Worm (Caenorhabditis elegans) whole organism, L1 larva: Measurements from ENCODE around the gene irld-2.

Source experiments
- C04F5.9 ChIP-seq: sonication (generic microtip); optimal IDR thresholded peaks from 2 replicates; lab custom pipeline; 2016; ENCODE audit warnings: missing genetic modification characterization, missing compliant biosample characterization
- alr-1 ChIP-seq: fragments of 200-800 bp; sonication (Bioruptor generic); optimal IDR thresholded peaks from 2 replicates; lab custom pipeline; 2018; ENCODE audit warnings: borderline replicate concordance, mild to moderate bottlenecking, missing genetic modification characterization, missing compliant biosample characterization
- ama-1 ChIP-seq: fragments of 150-350 bp; optimal IDR thresholded peaks from 2 replicates; lab custom pipeline; 2014
- blmp-1 ChIP-seq: fragments of 150-350 bp; optimal IDR thresholded peaks from 2 replicates; lab custom pipeline; 2014; ENCODE audit warnings: missing biosample characterization, missing genetic modification characterization
- ceh-8 ChIP-seq: fragments of 200-800 bp; sonication (Bioruptor generic); optimal IDR thresholded peaks from 2 replicates; lab custom pipeline; 2018; ENCODE audit warnings: mild to moderate bottlenecking, missing genetic modification characterization, moderate library complexity, missing compliant biosample characterization
- ceh-82 ChIP-seq, 3 experiments: fragments of 150-350 bp in 1 of 3; sonication (generic microtip) in 2 of 3; optimal IDR thresholded peaks; 2 replicates each; lab custom pipeline; 2014 to 2017; ENCODE audit warnings: missing biosample characterization in 3 of 3, missing genetic modification characterization in 3 of 3
- dsc-1 ChIP-seq: sonication (generic microtip); optimal IDR thresholded peaks from 2 replicates; lab custom pipeline; 2016; ENCODE audit warnings: mild to moderate bottlenecking, missing genetic modification characterization, missing compliant biosample characterization
- efl-1 ChIP-seq, 4 experiments: fragments of 150-350 bp; optimal IDR thresholded peaks in 3 of 4; peaks in 1 of 4; 1 replicate in 1 of 4; 2 replicates in 3 of 4; lab custom pipeline; 2014; ENCODE audit warnings: missing biosample characterization in 2 of 4, missing genetic modification characterization in 2 of 4, missing genetic modification reagents in 2 of 4
- efl-3 ChIP-seq: fragments of 200-800 bp; sonication (Bioruptor generic); optimal IDR thresholded peaks from 2 replicates; lab custom pipeline; 2018; ENCODE audit warnings: mild to moderate bottlenecking, missing genetic modification characterization, missing compliant biosample characterization
- egl-13 ChIP-seq: sonication (generic microtip); optimal IDR thresholded peaks from 2 replicates; lab custom pipeline; 2016; ENCODE audit warnings: missing genotype, missing genetic modification reagents, missing genetic modification characterization, missing compliant biosample characterization
- elt-3 ChIP-seq, 6 experiments: fragments of 150-350 bp in 1 of 6; sonication (generic microtip); optimal IDR thresholded peaks; 2 replicates each; lab custom pipeline; 2017 to 2018; ENCODE audit warnings: missing biosample characterization in 6 of 6, missing genetic modification characterization in 6 of 6, inconsistent platforms in 1 of 6
- fkh-10 ChIP-seq: sonication (generic microtip); optimal IDR thresholded peaks from 2 replicates; lab custom pipeline; 2017; ENCODE audit warnings: missing biosample characterization, missing genetic modification reagents, missing genetic modification characterization
- fkh-8 ChIP-seq: sonication (generic microtip); optimal IDR thresholded peaks from 2 replicates; lab custom pipeline; 2016; ENCODE audit warnings: mild to moderate bottlenecking, missing genetic modification characterization, missing compliant biosample characterization
- grh-1 ChIP-seq: fragments of 200-800 bp; sonication (Bioruptor generic); IDR thresholded peaks from 2 replicates; pipeline ENCODE4 v1.3.6; 2022; ENCODE audit warnings: missing genetic modification reagents, missing genetic modification characterization, missing compliant biosample characterization
- hlh-17 ChIP-seq: fragments of 200-800 bp; sonication (Bioruptor generic); optimal IDR thresholded peaks from 2 replicates; lab custom pipeline; 2018; ENCODE audit warnings: missing genetic modification characterization, mild to moderate bottlenecking, missing compliant biosample characterization, moderate library complexity, borderline replicate concordance
- hlh-4 ChIP-seq: sonication (generic microtip); optimal IDR thresholded peaks from 2 replicates; lab custom pipeline; 2016; ENCODE audit warnings: mild to moderate bottlenecking, missing genetic modification characterization, missing compliant biosample characterization
- hpl-2 ChIP-seq: fragments of 150-350 bp; optimal IDR thresholded peaks from 2 replicates; lab custom pipeline; 2014; ENCODE audit warnings: missing biosample characterization, missing genetic modification reagents, missing genetic modification characterization
- irx-1 ChIP-seq: sonication (generic microtip); optimal IDR thresholded peaks from 2 replicates; lab custom pipeline; 2016; ENCODE audit warnings: missing genetic modification characterization, missing compliant biosample characterization
- isw-1 ChIP-seq: fragments of 200-800 bp; sonication (Bioruptor generic); IDR thresholded peaks from 2 replicates; pipeline ENCODE4 v1.3.6; 2022; ENCODE audit warnings: missing genetic modification characterization, missing compliant biosample characterization
- jun-1 ChIP-seq: fragments of 150-350 bp; optimal IDR thresholded peaks from 2 replicates; lab custom pipeline; 2014; ENCODE audit warnings: missing biosample characterization, missing genetic modification reagents, missing genetic modification characterization
- lin-13 ChIP-seq: fragments of 150-350 bp; optimal IDR thresholded peaks from 2 replicates; lab custom pipeline; 2014; ENCODE audit warnings: missing biosample characterization, missing genetic modification reagents, missing genetic modification characterization
- lin-14 ChIP-seq: fragments of 200-800 bp; sonication (Bioruptor generic); optimal IDR thresholded peaks from 2 replicates; lab custom pipeline; 2018; ENCODE audit warnings: mild to moderate bottlenecking, missing genetic modification characterization, moderate library complexity, missing compliant biosample characterization
- lin-15B ChIP-seq: fragments of 150-350 bp; sonication (generic microtip); optimal IDR thresholded peaks from 3 replicates; lab custom pipeline; 2014; ENCODE audit warnings: missing biosample characterization, missing genetic modification characterization
- lin-35 ChIP-seq, 2 experiments: fragments of 150-350 bp; optimal IDR thresholded peaks; 2 replicates each; lab custom pipeline; 2014; ENCODE audit warnings: missing biosample characterization in 2 of 2, missing genetic modification characterization in 2 of 2, missing genetic modification reagents in 2 of 2
- lir-3 ChIP-seq: sonication (generic microtip); optimal IDR thresholded peaks from 2 replicates; lab custom pipeline; 2016; ENCODE audit warnings: mild to moderate bottlenecking, missing genetic modification characterization, moderate library complexity, missing compliant biosample characterization; ENCODE audit not compliant: poor library complexity
- mab-9 ChIP-seq: fragments of 200-800 bp; sonication (Bioruptor generic); IDR thresholded peaks from 2 replicates; pipeline ENCODE4 v1.3.6; 2022; ENCODE audit warnings: missing genetic modification reagents, missing genetic modification characterization, missing compliant biosample characterization
- mep-1 ChIP-seq: fragments of 150-350 bp; optimal IDR thresholded peaks from 2 replicates; lab custom pipeline; 2014; ENCODE audit warnings: missing biosample characterization, missing genetic modification characterization
- nhr-11 ChIP-seq: fragments of 150-350 bp; optimal IDR thresholded peaks from 2 replicates; lab custom pipeline; 2014; ENCODE audit warnings: missing biosample characterization, missing genetic modification characterization
- nhr-12 ChIP-seq: sonication (generic microtip); optimal IDR thresholded peaks from 2 replicates; lab custom pipeline; 2017; ENCODE audit warnings: missing biosample characterization, missing genetic modification characterization
- nhr-19 ChIP-seq: fragments of 200-800 bp; sonication (Bioruptor generic); conservative IDR thresholded peaks from 2 replicates; pipeline ENCODE4 v1.3.6; 2022; ENCODE audit warnings: missing genetic modification characterization, missing compliant biosample characterization
- nhr-20 ChIP-seq: sonication (generic microtip); optimal IDR thresholded peaks from 2 replicates; lab custom pipeline; 2016; ENCODE audit warnings: mild to moderate bottlenecking, missing genetic modification characterization, missing compliant biosample characterization
- nhr-237 ChIP-seq: fragments of 150-350 bp; optimal IDR thresholded peaks from 2 replicates; lab custom pipeline; 2014; ENCODE audit warnings: missing biosample characterization, missing genetic modification characterization
- nhr-28 ChIP-seq: fragments of 150-350 bp; optimal IDR thresholded peaks from 2 replicates; lab custom pipeline; 2014; ENCODE audit warnings: missing biosample characterization, missing genetic modification characterization
- nhr-47 ChIP-seq: sonication (generic microtip); optimal IDR thresholded peaks from 2 replicates; lab custom pipeline; 2016; ENCODE audit warnings: mild to moderate bottlenecking, missing genetic modification characterization, moderate library complexity, missing compliant biosample characterization
- nhr-71 ChIP-seq: sonication (generic microtip); optimal IDR thresholded peaks from 2 replicates; lab custom pipeline; 2016; ENCODE audit warnings: mild to moderate bottlenecking, missing genetic modification characterization, moderate library complexity, missing compliant biosample characterization
- nhr-76 ChIP-seq: sonication (generic microtip); optimal IDR thresholded peaks from 2 replicates; lab custom pipeline; 2017; ENCODE audit warnings: missing biosample characterization, missing genetic modification characterization
- nhr-84 ChIP-seq: sonication (generic microtip); optimal IDR thresholded peaks from 2 replicates; lab custom pipeline; 2017; ENCODE audit warnings: missing biosample characterization, missing genetic modification characterization
- nhr-85 ChIP-seq: sonication (generic microtip); peaks from one replicate; lab custom pipeline; 2016; ENCODE audit warnings: missing genetic modification characterization, inconsistent platforms, missing compliant biosample characterization
- nhr-90 ChIP-seq: sonication (generic microtip); optimal IDR thresholded peaks from 2 replicates; lab custom pipeline; 2016; ENCODE audit warnings: mild to moderate bottlenecking, missing genetic modification characterization, missing compliant biosample characterization; ENCODE audit not compliant: poor library complexity
- pag-3 ChIP-seq: sonication (generic microtip); optimal IDR thresholded peaks from 2 replicates; lab custom pipeline; 2017; ENCODE audit warnings: missing genetic modification characterization, mild to moderate bottlenecking, missing compliant biosample characterization, antibody characterized with exemption, borderline replicate concordance; ENCODE audit not compliant: insufficient read depth
- pax-3 ChIP-seq: fragments of 200-800 bp; sonication (Bioruptor generic); optimal IDR thresholded peaks from 2 replicates; lab custom pipeline; 2018; ENCODE audit warnings: mild to moderate bottlenecking, missing genetic modification characterization, moderate library complexity, missing compliant biosample characterization
- pqm-1 ChIP-seq: sonication (generic microtip); optimal IDR thresholded peaks from 3 replicates; lab custom pipeline; 2017; ENCODE audit warnings: missing biosample characterization, missing genetic modification characterization
- rnt-1 ChIP-seq: sonication (generic microtip); optimal IDR thresholded peaks from 2 replicates; lab custom pipeline; 2016; ENCODE audit warnings: mild to moderate bottlenecking, missing genetic modification characterization, moderate library complexity, missing compliant biosample characterization
- snpc-4 ChIP-seq: fragments of 150-350 bp; optimal IDR thresholded peaks from 2 replicates; lab custom pipeline; 2014; ENCODE audit warnings: missing biosample characterization, missing genetic modification characterization
- snu-23 ChIP-seq: sonication (generic microtip); optimal IDR thresholded peaks from 2 replicates; lab custom pipeline; 2016; ENCODE audit warnings: missing genetic modification characterization, missing compliant biosample characterization
- sox-4 ChIP-seq: sonication (generic microtip); optimal IDR thresholded peaks from 2 replicates; lab custom pipeline; 2016; ENCODE audit warnings: missing genetic modification characterization, missing compliant biosample characterization
- tlp-1 ChIP-seq: fragments of 150-350 bp; optimal IDR thresholded peaks from 2 replicates; lab custom pipeline; 2014; ENCODE audit warnings: missing biosample characterization, missing genetic modification characterization
- unc-130 ChIP-seq: fragments of 150-350 bp; optimal IDR thresholded peaks from 2 replicates; lab custom pipeline; 2017; ENCODE audit warnings: missing biosample characterization, missing genetic modification characterization, inconsistent platforms
- unc-62 ChIP-seq: fragments of 150-350 bp; optimal IDR thresholded peaks from 2 replicates; lab custom pipeline; 2014; ENCODE audit warnings: missing biosample characterization, missing genetic modification reagents, missing genetic modification characterization
- unc-86 ChIP-seq: sonication (generic microtip); optimal IDR thresholded peaks from 2 replicates; lab custom pipeline; 2016; ENCODE audit warnings: missing genetic modification characterization, missing compliant biosample characterization
- xbp-1 ChIP-seq: sonication (generic microtip); optimal IDR thresholded peaks from 2 replicates; lab custom pipeline; 2016; ENCODE audit warnings: missing genetic modification characterization, missing compliant biosample characterization
- zag-1 ChIP-seq: fragments of 150-350 bp; optimal IDR thresholded peaks from 2 replicates; lab custom pipeline; 2014; ENCODE audit warnings: missing biosample characterization, missing genetic modification characterization
- zip-4 ChIP-seq: fragments of 200-800 bp; sonication (Bioruptor generic); optimal IDR thresholded peaks from 2 replicates; lab custom pipeline; 2018; ENCODE audit warnings: mild to moderate bottlenecking, missing genetic modification characterization, moderate library complexity, missing compliant biosample characterization

The irld-2 gene

DNA sequence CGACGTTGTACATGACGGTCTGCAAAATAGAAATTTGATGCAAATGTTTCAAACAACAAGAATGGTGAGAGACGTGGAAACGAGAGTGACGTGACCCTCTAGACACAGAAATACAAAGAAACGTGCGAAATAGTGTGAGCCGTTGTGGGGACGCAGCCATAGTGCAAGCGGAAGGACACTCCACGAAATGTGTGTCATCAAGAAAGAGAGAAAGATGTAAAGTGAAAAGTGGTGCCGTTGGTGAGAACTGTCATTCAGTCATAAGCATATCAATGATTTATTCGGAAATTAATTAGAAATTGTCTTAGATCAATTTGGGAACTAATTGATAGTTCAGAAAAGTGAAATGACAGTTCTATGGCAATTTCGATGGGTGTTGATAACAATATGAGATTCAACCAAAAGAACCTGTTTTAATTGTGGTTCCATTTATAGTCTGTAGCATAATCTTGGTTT is 25.0 kb upstream of the irld-2 start, which contains the start of gene C29F7.3:
TSS of gene C29F7.3 (minus strand) at position 51 of the 456 bp plus-strand sequence.
- no peak for TF ChIP-seq nhr-28 (tag; lab: Kevin White, UChicago)
- no peak for TF ChIP-seq unc-86 (tag; lab: Kevin White, UChicago)
- TF ChIP-seq snpc-4 (tag; lab: Kevin White, UChicago) = no peak
- no peak for TF ChIP-seq hlh-17
- TF ChIP-seq nhr-20 (tag; lab: Kevin White, UChicago) = peak; percentile 21
- TF ChIP-seq xbp-1 (tag; lab: Kevin White, UChicago) = no peak
- TF ChIP-seq zag-1 (tag; lab: Kevin White, UChicago) = no peak
- TF ChIP-seq nhr-47 (tag; lab: Kevin White, UChicago) = peak; percentile 7
- TF ChIP-seq blmp-1 (tag; lab: Kevin White, UChicago) = peak; percentile 62
- TF ChIP-seq nhr-19 (GFP tag; lab: Robert Waterston, UW) = no peak
- TF ChIP-seq nhr-12 (tag; lab: Kevin White, UChicago) = no peak
- no peak for TF ChIP-seq mep-1 (tag; lab: Kevin White, UChicago)
- no peak for TF ChIP-seq C04F5.9 (tag; lab: Kevin White, UChicago)
- TF ChIP-seq jun-1 (tag; lab: Kevin White, UChicago) = no peak
- no peak for TF ChIP-seq ceh-8 (GFP tag; lab: Kevin White, UChicago)
- no peak for TF ChIP-seq pag-3 (tag; lab: Kevin White, UChicago)
- TF ChIP-seq mab-9 (GFP tag; lab: Robert Waterston, UW) = no peak
- TF ChIP-seq hpl-2 (GFP tag; lab: Kevin White, UChicago) = no peak
- no peak for TF ChIP-seq efl-3
- TF ChIP-seq isw-1 = no peak
- peak; percentile 67 for TF ChIP-seq nhr-85 (tag; lab: Kevin White, UChicago)
- no peak for TF ChIP-seq sox-4 (tag; lab: Kevin White, UChicago)
- TF ChIP-seq nhr-71 (tag; lab: Kevin White, UChicago) = peak; percentile 10
- TF ChIP-seq snu-23 (GFP tag; lab: Kevin White, UChicago) = peak; percentile 42
- peak; percentile 23 for TF ChIP-seq rnt-1
- TF ChIP-seq zip-4 (GFP tag; lab: Kevin White, UChicago) = no peak
- TF ChIP-seq pqm-1 (tag; lab: Kevin White, UChicago) = no peak
- TF ChIP-seq unc-130 (tag; lab: Kevin White, UChicago) = no peak
- peak in 1 of 2 experiments; percentile 17 for TF ChIP-seq lin-35 (GFP tag; optimal IDR thresholded peaks at IDR 0.05; lab: Kevin White, UChicago)
- no peak for TF ChIP-seq fkh-10 (GFP tag; lab: Kevin White, UChicago)
- peak in 1 of 2 experiments; percentile 21 for TF ChIP-seq efl-1 (optimal IDR thresholded peaks at IDR 0.05; lab: Kevin White, UChicago)
- TF ChIP-seq efl-1 (GFP tag; optimal IDR thresholded peaks at IDR 0.05 in 1 of 2; lab: Kevin White, UChicago) = no peak
- TF ChIP-seq grh-1 (GFP tag; lab: Robert Waterston, UW) = no peak
- TF ChIP-seq lin-15B (tag; lab: Kevin White, UChicago) = no peak
- TF ChIP-seq pax-3 = no peak
- no peak for TF ChIP-seq dsc-1 (tag; lab: Kevin White, UChicago)
- no peak for TF ChIP-seq nhr-76 (tag; lab: Kevin White, UChicago)
- no peak for TF ChIP-seq irx-1 (tag; lab: Kevin White, UChicago)
- TF ChIP-seq nhr-11 (tag; lab: Kevin White, UChicago) = no peak
- TF ChIP-seq elt-3 (tag; optimal IDR thresholded peaks at IDR 0.05; lab: Kevin White, UChicago) = peak in 1 of 6 experiments; percentile 27
- no peak for TF ChIP-seq ama-1 (lab: Kevin White, UChicago)
- TF ChIP-seq nhr-90 (tag; lab: Kevin White, UChicago) = no peak
- TF ChIP-seq hlh-4 (tag; lab: Kevin White, UChicago) = no peak
- peak; percentile 9 for TF ChIP-seq lir-3 (tag; lab: Kevin White, UChicago)
- no peak for TF ChIP-seq nhr-237 (tag; lab: Kevin White, UChicago)
- TF ChIP-seq nhr-84 (tag; lab: Kevin White, UChicago) = no peak
- TF ChIP-seq ceh-82 (tag; optimal IDR thresholded peaks at IDR 0.05; lab: Kevin White, UChicago) = no peak
- TF ChIP-seq egl-13 (tag; lab: Kevin White, UChicago) = no peak
- no peak for TF ChIP-seq tlp-1 (tag; lab: Kevin White, UChicago)
- TF ChIP-seq fkh-8 = no peak
- TF ChIP-seq lin-13 = no peak
- peak; percentile 64 for TF ChIP-seq lin-14
- no peak for TF ChIP-seq unc-62 (GFP tag; lab: Kevin White, UChicago)
- no peak for TF ChIP-seq alr-1
